Fruit fly (Drosophila melanogaster): ENCODE measurements around the gene CG5793.

The CG5793 gene

dm6 chr3R:21124225-21124624 is 3.1 kb upstream of the CG5793 start:
- TF ChIP-seq cnc (optimal IDR thresholded peaks at IDR 0.05) = no peak
- TF ChIP-seq Clk (GFP tag; optimal IDR thresholded peaks at IDR 0.05) = no peak
- no peak for TF ChIP-seq cic (GFP tag; optimal IDR thresholded peaks at IDR 0.05)
- TF ChIP-seq CG5204 (GFP tag; optimal IDR thresholded peaks at IDR 0.05) = no peak
- TF ChIP-seq toe (GFP tag; optimal IDR thresholded peaks at IDR 0.05) = no peak
- no peak for TF ChIP-seq bab1 (GFP tag; optimal IDR thresholded peaks at IDR 0.05)
- no peak for TF ChIP-seq Hr96 (GFP tag; optimal IDR thresholded peaks at IDR 0.05)
- TF ChIP-seq ovo (GFP tag; optimal IDR thresholded peaks at IDR 0.05) = no peak
- TF ChIP-seq tj (GFP tag; optimal IDR thresholded peaks at IDR 0.05) = no peak
- TF ChIP-seq kay (GFP tag; ENCODE audit: borderline replicate concordance) = no peak
- no peak for TF ChIP-seq CG14711 (tag; optimal IDR thresholded peaks at IDR 0.05)
- no peak for TF ChIP-seq CG7101 (tag; optimal IDR thresholded peaks at IDR 0.05)
- no peak for TF ChIP-seq Mnt (GFP tag; optimal IDR thresholded peaks at IDR 0.05)
- TF ChIP-seq Crg-1 (GFP tag; optimal IDR thresholded peaks at IDR 0.05) = no peak
- TF ChIP-seq CG11617 (GFP tag; optimal IDR thresholded peaks at IDR 0.05) = no peak
- TF ChIP-seq CG33017 (tag; optimal IDR thresholded peaks at IDR 0.05) = no peak
- TF ChIP-seq pad (GFP tag; optimal IDR thresholded peaks at IDR 0.05) = no peak
- TF ChIP-seq CG1620 (GFP tag; optimal IDR thresholded peaks at IDR 0.05) = no peak

dm6 chr3R:21126673-21127284 is 594 bp upstream of the CG5793 start:
- TF ChIP-seq kay (GFP tag; ENCODE audit: borderline replicate concordance) (no peak), Mnt (GFP tag; optimal IDR thresholded peaks at IDR 0.05) (no peak), pad (GFP tag; optimal IDR thresholded peaks at IDR 0.05) (no peak), CG7045 (GFP tag; optimal IDR thresholded peaks at IDR 0.05) (no peak), CG14711 (tag; optimal IDR thresholded peaks at IDR 0.05) (no peak), tj (GFP tag; optimal IDR thresholded peaks at IDR 0.05) (peak; percentile 27), CG12768 (GFP tag; optimal IDR thresholded peaks at IDR 0.05) (no peak), bab1 (GFP tag; optimal IDR thresholded peaks at IDR 0.05) (peak; percentile 7), CG33017 (tag; optimal IDR thresholded peaks at IDR 0.05) (no peak), ovo (GFP tag; optimal IDR thresholded peaks at IDR 0.05) (no peak), toe (GFP tag; optimal IDR thresholded peaks at IDR 0.05) (no peak)

dm6 chr3R:21129617-21130016 is 2.2 kb downstream of the CG5793 start, which contains the start of gene Obp93a:
Obp93a (minus strand) TSS chr3R:21129717.
- TF ChIP-seq ovo (GFP tag; optimal IDR thresholded peaks at IDR 0.05) (no peak), CG12768 (GFP tag; optimal IDR thresholded peaks at IDR 0.05) (no peak), kay (GFP tag; ENCODE audit: borderline replicate concordance) (no peak), cic (GFP tag; optimal IDR thresholded peaks at IDR 0.05) (no peak), CG33017 (tag; optimal IDR thresholded peaks at IDR 0.05) (no peak), CG1620 (GFP tag; optimal IDR thresholded peaks at IDR 0.05) (no peak), CG14711 (tag; optimal IDR thresholded peaks at IDR 0.05) (no peak), CG7045 (GFP tag; optimal IDR thresholded peaks at IDR 0.05) (no peak), Crg-1 (GFP tag; optimal IDR thresholded peaks at IDR 0.05) (no peak), Mnt (GFP tag; optimal IDR thresholded peaks at IDR 0.05) (no peak), tj (GFP tag; optimal IDR thresholded peaks at IDR 0.05) (no peak), Clk (GFP tag; optimal IDR thresholded peaks at IDR 0.05) (no peak), CG5204 (GFP tag; optimal IDR thresholded peaks at IDR 0.05) (no peak), bab1 (GFP tag; optimal IDR thresholded peaks at IDR 0.05) (no peak), toe (GFP tag; optimal IDR thresholded peaks at IDR 0.05) (no peak)

dm6 chr3R:21130050-21130449 is 2.7 kb downstream of the CG5793 start, which contains the start of gene Ice2:
Ice2 (plus strand) TSS chr3R:21130216.
- no peak for TF ChIP-seq CG14711 (tag; optimal IDR thresholded peaks at IDR 0.05)
- TF ChIP-seq cnc (optimal IDR thresholded peaks at IDR 0.05) = no peak
- TF ChIP-seq CG12768 (GFP tag; optimal IDR thresholded peaks at IDR 0.05) = no peak
- TF ChIP-seq CG1620 (GFP tag; optimal IDR thresholded peaks at IDR 0.05) = no peak
- no peak for TF ChIP-seq CG7101 (tag; optimal IDR thresholded peaks at IDR 0.05)
- no peak for TF ChIP-seq ovo (GFP tag; optimal IDR thresholded peaks at IDR 0.05)
- TF ChIP-seq CG5204 (GFP tag; optimal IDR thresholded peaks at IDR 0.05) = no peak
- peak; percentile 76 for TF ChIP-seq bab1 (GFP tag; optimal IDR thresholded peaks at IDR 0.05)

- TF ChIP-seq cnc (optimal IDR thresholded peaks at IDR 0.05) (no peak), CG5204 (GFP tag; optimal IDR thresholded peaks at IDR 0.05) (no peak), ovo (GFP tag; optimal IDR thresholded peaks at IDR 0.05) (no peak), CG11617 (GFP tag; optimal IDR thresholded peaks at IDR 0.05) (no peak), Crg-1 (GFP tag; optimal IDR thresholded peaks at IDR 0.05) (no peak), CG7101 (tag; optimal IDR thresholded peaks at IDR 0.05) (no peak), CG1620 (GFP tag; optimal IDR thresholded peaks at IDR 0.05) (no peak), kay (GFP tag; ENCODE audit: borderline replicate concordance) (no peak), CG14711 (tag; optimal IDR thresholded peaks at IDR 0.05) (no peak)
Measured at dm6 chr3R:21133517-21133916, 6.1 kb downstream of the CG5793 start, which contains the start of gene Trm7-34. Trm7-34 (minus strand) TSS chr3R:21133881.

- peak; percentile 13 for TF ChIP-seq CG7045 (GFP tag; optimal IDR thresholded peaks at IDR 0.05)
- no peak for TF ChIP-seq Clk (GFP tag; optimal IDR thresholded peaks at IDR 0.05)
- TF ChIP-seq CG14711 (tag; optimal IDR thresholded peaks at IDR 0.05) = peak; percentile 31
- no peak for TF ChIP-seq Crg-1 (GFP tag; optimal IDR thresholded peaks at IDR 0.05)
- no peak for TF ChIP-seq ovo (GFP tag; optimal IDR thresholded peaks at IDR 0.05)
- peak; percentile 66 for TF ChIP-seq CG11617 (GFP tag; optimal IDR thresholded peaks at IDR 0.05)
- peak; percentile 22 for TF ChIP-seq CG7101 (tag; optimal IDR thresholded peaks at IDR 0.05)
- peak; percentile 55 for TF ChIP-seq bab1 (GFP tag; optimal IDR thresholded peaks at IDR 0.05)
- no peak for TF ChIP-seq cnc (optimal IDR thresholded peaks at IDR 0.05)
- TF ChIP-seq pad (GFP tag; optimal IDR thresholded peaks at IDR 0.05) = peak; percentile 26
- no peak for TF ChIP-seq Mnt (GFP tag; optimal IDR thresholded peaks at IDR 0.05)
Measured at dm6 chr3R:21133951-21134350, 6.6 kb downstream of the CG5793 start, which contains the start of gene Usp8. Usp8 (plus strand) TSS chr3R:21134262.

Measured in whole organism, adult.